Worm (Caenorhabditis elegans): ENCODE data around the gene rabx-5.

ce11 chrIII:10621208-10621607 lies 16.1 kb downstream of the rabx-5 start, which contains the start of the genes lron-10 and hpr-9:
- TF ChIP-seq sea-2 (GFP tag; optimal IDR thresholded peaks at IDR 0.05), result no peak
- TF ChIP-seq lin-15B (tag; optimal IDR thresholded peaks at IDR 0.05), result peak; percentile 67
- TF ChIP-seq jun-1 (tag; optimal IDR thresholded peaks at IDR 0.05), result no peak
- TF ChIP-seq aly-2 (tag; optimal IDR thresholded peaks at IDR 0.05), result no peak
- TF ChIP-seq egl-27 (tag; optimal IDR thresholded peaks at IDR 0.05), result no peak
- no peak for TF ChIP-seq elt-3 (tag; optimal IDR thresholded peaks at IDR 0.05)
- peak; percentile 39 for TF ChIP-seq hmg-11 (tag; optimal IDR thresholded peaks at IDR 0.05)
- peak; percentile 36 for TF ChIP-seq ama-1 (optimal IDR thresholded peaks at IDR 0.05)
- TF ChIP-seq ztf-4 (tag; optimal IDR thresholded peaks at IDR 0.05), result no peak
- TF ChIP-seq nhr-77 (tag; optimal IDR thresholded peaks at IDR 0.05), result no peak
- TF ChIP-seq pha-4 (tag; optimal IDR thresholded peaks at IDR 0.05), result peak; percentile 65
- TF ChIP-seq unc-39 (tag; optimal IDR thresholded peaks at IDR 0.05), result no peak
- TF ChIP-seq skn-1 (tag; optimal IDR thresholded peaks at IDR 0.05), result peak; percentile 4
- peak; percentile 19 for TF ChIP-seq snpc-4 (tag; optimal IDR thresholded peaks at IDR 0.05)

Measured in whole organism, L3 larva.